Fruit fly (Drosophila melanogaster): ENCODE data around the gene Root.

The Root gene

dm6 chr3R:24163556-24164022, 50.5 kb downstream of the Root start, which contains the start of gene Apc2 (continued):
- TF ChIP-seq usp (GFP tag; optimal IDR thresholded peaks at IDR 0.05) (no peak), dsf (GFP tag; optimal IDR thresholded peaks at IDR 0.05; ENCODE audit: borderline replicate concordance) (peak; percentile 51), CrebA (GFP tag; optimal IDR thresholded peaks at IDR 0.05; ENCODE audit: borderline replicate concordance) (no peak), OdsH (GFP tag; optimal IDR thresholded peaks at IDR 0.05) (peak; percentile 17), HLH106 (tag; optimal IDR thresholded peaks at IDR 0.05) (peak; percentile 76), tai (GFP tag; optimal IDR thresholded peaks at IDR 0.05) (no peak), Rel (GFP tag; optimal IDR thresholded peaks at IDR 0.05) (no peak), Rel (tag; optimal IDR thresholded peaks at IDR 0.05) (no peak), Dfd (GFP tag; optimal IDR thresholded peaks at IDR 0.05) (no peak)

dm6 chr3R:24169362-24169761, 56.3 kb downstream of the Root start, which contains the start of gene CG5510:
CG5510 (minus strand) TSS chr3R:24169562.
- TF ChIP-seq jim (GFP tag; optimal IDR thresholded peaks at IDR 0.05) (no peak), br (GFP tag; optimal IDR thresholded peaks at IDR 0.05) (peak; percentile 2), woc (GFP tag; optimal IDR thresholded peaks at IDR 0.05) (peak; percentile 14), Hr83 (GFP tag; optimal IDR thresholded peaks at IDR 0.05; ENCODE audit: poor library complexity, severe bottlenecking) (peak; percentile 52), lola (GFP tag; optimal IDR thresholded peaks at IDR 0.05) (no peak), Hnf4 (GFP tag; optimal IDR thresholded peaks at IDR 0.05) (no peak), ey (GFP tag; optimal IDR thresholded peaks at IDR 0.05) (peak; percentile 27), Rel (GFP tag; optimal IDR thresholded peaks at IDR 0.05) (no peak), Rel (tag; optimal IDR thresholded peaks at IDR 0.05) (peak; percentile 45), HLH106 (tag; optimal IDR thresholded peaks at IDR 0.05) (peak; percentile 21), Sp1 (GFP tag; optimal IDR thresholded peaks at IDR 0.05) (peak; percentile 10), fru (GFP tag; optimal IDR thresholded peaks at IDR 0.05) (peak; percentile 36), Jra (GFP tag; optimal IDR thresholded peaks at IDR 0.05) (peak; percentile 76), dl (GFP tag; optimal IDR thresholded peaks at IDR 0.05; ENCODE audit: insufficient read depth in 1 of 2, partially characterized antibody in 2 of 2) (peak in 1 of 2 experiments; percentile 8), Mio (GFP tag; optimal IDR thresholded peaks at IDR 0.05) (no peak), foxo (GFP tag; optimal IDR thresholded peaks at IDR 0.05) (no peak), Abd-B (GFP tag; optimal IDR thresholded peaks at IDR 0.05) (no peak), tai (GFP tag; optimal IDR thresholded peaks at IDR 0.05) (no peak), h (GFP tag; optimal IDR thresholded peaks at IDR 0.05) (peak; percentile 33), sv (GFP tag; optimal IDR thresholded peaks at IDR 0.05) (peak; percentile 6), sage (GFP tag; optimal IDR thresholded peaks at IDR 0.05) (no peak)

dm6 chr3R:24172379-24172778, 59.3 kb downstream of the Root start, which contains the start of gene CG13606:
CG13606 (plus strand) TSS chr3R:24172628.
- no peak for TF ChIP-seq h (GFP tag; optimal IDR thresholded peaks at IDR 0.05)
- no peak for TF ChIP-seq fru (GFP tag; optimal IDR thresholded peaks at IDR 0.05)
- no peak for TF ChIP-seq dmrt93B (GFP tag; optimal IDR thresholded peaks at IDR 0.05)
- TF ChIP-seq tai (GFP tag; optimal IDR thresholded peaks at IDR 0.05) = no peak
